Worm (Caenorhabditis elegans): ENCODE data around the gene ooc-3.

- no peak for TF ChIP-seq ama-1 (optimal IDR thresholded peaks at IDR 0.05)
- no peak for TF ChIP-seq ceh-13 (GFP tag; optimal IDR thresholded peaks at IDR 0.05)
- no peak for TF ChIP-seq aly-1 (tag; optimal IDR thresholded peaks at IDR 0.05)
- TF ChIP-seq scrt-1 (GFP tag; IDR thresholded peaks at IDR 0.05): no peak
- no peak for TF ChIP-seq tbx-37 (GFP tag; conservative IDR thresholded peaks at IDR 0.05)
- no peak for TF ChIP-seq B0310.2 (tag; optimal IDR thresholded peaks at IDR 0.05)
- TF ChIP-seq hmbx-1 (tag; optimal IDR thresholded peaks at IDR 0.05): no peak
Observed at ce11 chrII:11450882-11451281, 44.2 kb downstream of the ooc-3 start.

Data from whole organism, early embryonic.